Fruit fly (Drosophila melanogaster) whole organism, embryonic: ENCODE results near the gene bnl.

Experiments
- ATbp ChIP-seq: fragments of 200-800 bp; sonication (Bioruptor generic); optimal IDR thresholded peaks from 2 replicates; lab custom pipeline; 2017; ENCODE audit warnings: missing biosample characterization, mild to moderate bottlenecking, missing genetic modification characterization, missing genetic modification reagents
- Awh ChIP-seq: fragments of 200-800 bp; sonication (Bioruptor generic); IDR thresholded peaks from 2 replicates; pipeline ENCODE4, ENCODE4 v1.3.6; 2022; ENCODE audit warnings: missing biosample characterization, missing genetic modification characterization
- CG10366 ChIP-seq: fragments of 200-800 bp; sonication (Bioruptor generic); IDR thresholded peaks from 2 replicates; pipeline ENCODE4 v1.3.6; 2022; ENCODE audit warnings: missing biosample characterization, missing genetic modification characterization
- CG10654 ChIP-seq: fragments of 200-800 bp; sonication (Bioruptor generic); optimal IDR thresholded peaks from 2 replicates; lab custom pipeline; 2016; ENCODE audit warnings: missing biosample characterization, missing genetic modification characterization
- CG10979 ChIP-seq: fragments of 200-800 bp; sonication (Bioruptor generic); optimal IDR thresholded peaks from 2 replicates; lab custom pipeline; 2018; ENCODE audit warnings: missing biosample characterization, mild to moderate bottlenecking, missing genetic modification characterization, moderate library complexity
- CG11504 ChIP-seq: fragments of 200-800 bp; sonication (Bioruptor generic); optimal IDR thresholded peaks from 3 replicates; lab custom pipeline; 2019; ENCODE audit warnings: missing biosample characterization, mild to moderate bottlenecking, missing genetic modification characterization, moderate library complexity
- CG11695 ChIP-seq: fragments of 200-800 bp; sonication (Bioruptor generic); IDR thresholded peaks from 3 replicates; pipeline ENCODE4 v1.3.6; 2022; ENCODE audit warnings: missing biosample characterization, missing genetic modification characterization
- CG12219 ChIP-seq: fragments of 200-800 bp; sonication (Bioruptor generic); optimal IDR thresholded peaks from 3 replicates; lab custom pipeline; 2018; ENCODE audit warnings: missing biosample characterization, mild to moderate bottlenecking, missing genetic modification characterization
- CG1233 ChIP-seq: fragments of 200-800 bp; sonication (Bioruptor generic); optimal IDR thresholded peaks from 4 replicates; lab custom pipeline; 2018; ENCODE audit warnings: missing biosample characterization, mild to moderate bottlenecking, missing genetic modification characterization
- CG12769 ChIP-seq: fragments of 200-800 bp; sonication (Bioruptor generic); optimal IDR thresholded peaks from 2 replicates; lab custom pipeline; 2019; ENCODE audit warnings: missing biosample characterization, mild to moderate bottlenecking, missing genetic modification characterization, moderate library complexity
- CG13287 ChIP-seq: fragments of 200-800 bp; sonication (Bioruptor generic); IDR thresholded peaks from 2 replicates; pipeline ENCODE4 v1.3.6; 2022; ENCODE audit warnings: missing biosample characterization, missing genetic modification characterization; ENCODE audit not compliant: partially characterized antibody
- CG15073 ChIP-seq: fragments of 200-800 bp; sonication (Bioruptor generic); optimal IDR thresholded peaks from 2 replicates; lab custom pipeline; 2016; ENCODE audit warnings: missing biosample characterization, missing genetic modification characterization
- CG16863 ChIP-seq: fragments of 200-800 bp; sonication (Bioruptor generic); optimal IDR thresholded peaks from 3 replicates; lab custom pipeline; 2016; ENCODE audit warnings: missing biosample characterization, missing genetic modification characterization
- CG17328 ChIP-seq: fragments of 200-800 bp; sonication (Bioruptor generic); IDR thresholded peaks from 2 replicates; pipeline ENCODE4 v1.3.6; 2022; ENCODE audit warnings: missing biosample characterization, missing genetic modification characterization
- CG17359 ChIP-seq: fragments of 200-800 bp; sonication (Bioruptor generic); optimal IDR thresholded peaks from 3 replicates; lab custom pipeline; 2018; ENCODE audit warnings: missing biosample characterization, mild to moderate bottlenecking, missing genetic modification characterization, moderate library complexity
- CG2712 ChIP-seq: fragments of 200-800 bp; optimal IDR thresholded peaks from 3 replicates; lab custom pipeline; 2019; ENCODE audit warnings: missing biosample characterization, mild to moderate bottlenecking, missing genetic modification characterization, moderate library complexity
- CG30403 ChIP-seq: fragments of 200-800 bp; sonication (Bioruptor generic); optimal IDR thresholded peaks from 3 replicates; lab custom pipeline; 2016; ENCODE audit warnings: missing biosample characterization, missing genetic modification characterization
- CG31441 ChIP-seq: fragments of 200-800 bp; sonication (Bioruptor generic); IDR thresholded peaks from 2 replicates; pipeline ENCODE4 v1.3.6; 2022; ENCODE audit warnings: missing biosample characterization, missing genetic modification characterization
- CG3281 ChIP-seq: fragments of 200-800 bp; sonication (Bioruptor generic); optimal IDR thresholded peaks from 3 replicates; lab custom pipeline; 2017; ENCODE audit warnings: missing biosample characterization, mild to moderate bottlenecking, missing genetic modification characterization
- CG34422 ChIP-seq: fragments of 200-800 bp; sonication (Bioruptor generic); IDR thresholded peaks from 3 replicates; pipeline ENCODE4 v1.3.6; 2022; ENCODE audit warnings: missing biosample characterization, missing genetic modification characterization
- CG4360 ChIP-seq: fragments of 200-800 bp; sonication (Bioruptor generic); IDR thresholded peaks from 2 replicates; pipeline ENCODE4 v1.3.6; 2022; ENCODE audit warnings: missing biosample characterization, missing genetic modification characterization
- CG6683 ChIP-seq: fragments of 200-800 bp; sonication (Bioruptor generic); optimal IDR thresholded peaks from 2 replicates; lab custom pipeline; 2017; ENCODE audit warnings: missing biosample characterization, mild to moderate bottlenecking, missing genetic modification characterization, missing genetic modification reagents
- CG6689 ChIP-seq: fragments of 200-800 bp; sonication (Bioruptor generic); IDR thresholded peaks from 2 replicates; pipeline ENCODE4 v1.3.6; 2022; ENCODE audit warnings: missing biosample characterization, missing genetic modification characterization
- CG7786 ChIP-seq: fragments of 200-800 bp; sonication (Bioruptor generic); optimal IDR thresholded peaks from 2 replicates; lab custom pipeline; 2016; ENCODE audit warnings: missing biosample characterization, missing genetic modification characterization
- CG9609 ChIP-seq: fragments of 200-800 bp; sonication (Bioruptor generic); optimal IDR thresholded peaks from 3 replicates; lab custom pipeline; 2016; ENCODE audit warnings: missing biosample characterization, missing genetic modification characterization
- CG9817 ChIP-seq: fragments of 200-800 bp; sonication (Bioruptor generic); optimal IDR thresholded peaks from 2 replicates; lab custom pipeline; 2018; ENCODE audit warnings: missing biosample characterization, mild to moderate bottlenecking, missing genetic modification characterization, moderate library complexity
- Dip2 ChIP-seq: fragments of 200-800 bp; sonication (Bioruptor generic); IDR thresholded peaks from 2 replicates; pipeline ENCODE4 v1.3.6; 2022; ENCODE audit warnings: missing biosample characterization, missing genetic modification characterization
- Hr3 ChIP-seq: fragments of 200-800 bp; sonication (Bioruptor generic); optimal IDR thresholded peaks from 3 replicates; lab custom pipeline; 2016; ENCODE audit warnings: missing biosample characterization, missing genetic modification characterization
- Nf-YC ChIP-seq: fragments of 200-800 bp; optimal IDR thresholded peaks from 3 replicates; lab custom pipeline; 2019; ENCODE audit warnings: missing biosample characterization, mild to moderate bottlenecking, missing genetic modification characterization, moderate library complexity
- Opbp ChIP-seq: fragments of 200-800 bp; sonication (Bioruptor generic); IDR thresholded peaks from 3 replicates; pipeline ENCODE4 v1.3.6; 2022; ENCODE audit warnings: missing biosample characterization, missing genetic modification characterization; ENCODE audit not compliant: partially characterized antibody
- ab ChIP-seq: fragments of 200-800 bp; sonication (Bioruptor generic); optimal IDR thresholded peaks from 2 replicates; lab custom pipeline; 2016; ENCODE audit warnings: missing biosample characterization, missing genetic modification characterization
- br ChIP-seq: fragments of >200 bp; optimal IDR thresholded peaks from 2 replicates; lab custom pipeline; 2017
- bsh ChIP-seq, 2 experiments: fragments of 200-800 bp; sonication (Bioruptor generic); optimal IDR thresholded peaks; 2 replicates each; lab custom pipeline; 2017 to 2018; ENCODE audit warnings: mild to moderate bottlenecking in 2 of 2, missing biosample characterization in 2 of 2, missing genetic modification characterization in 2 of 2, moderate library complexity in 1 of 2
- chif ChIP-seq, 2 experiments: fragments of 200-800 bp; sonication (Bioruptor generic); optimal IDR thresholded peaks; 3 replicates each; lab custom pipeline; 2016; ENCODE audit warnings: missing biosample characterization in 2 of 2, missing genetic modification characterization in 2 of 2
- dmrt99B ChIP-seq: fragments of 200-800 bp; sonication (Bioruptor generic); optimal IDR thresholded peaks from 2 replicates; lab custom pipeline; 2018; ENCODE audit warnings: missing biosample characterization, mild to moderate bottlenecking, missing genetic modification characterization, moderate library complexity
- dpn ChIP-seq, 2 experiments: fragments of 200-800 bp; sonication (Bioruptor generic); optimal IDR thresholded peaks; 3 replicates each; lab custom pipeline; 2016; ENCODE audit warnings: missing biosample characterization in 2 of 2, missing genetic modification characterization in 2 of 2
- gcm ChIP-seq: fragments of 200-800 bp; sonication (Bioruptor generic); optimal IDR thresholded peaks from 2 replicates; lab custom pipeline; 2019; ENCODE audit warnings: missing biosample characterization, mild to moderate bottlenecking, missing genetic modification characterization, moderate library complexity
- lab ChIP-seq: fragments of 200-800 bp; sonication (Bioruptor generic); optimal IDR thresholded peaks from 3 replicates; lab custom pipeline; 2017; ENCODE audit warnings: missing biosample characterization, missing genetic modification characterization, mild to moderate bottlenecking, moderate library complexity, missing genetic modification reagents
- mirr ChIP-seq: fragments of 200-800 bp; sonication (Bioruptor generic); optimal IDR thresholded peaks from 3 replicates; lab custom pipeline; 2018; ENCODE audit warnings: missing biosample characterization, mild to moderate bottlenecking, missing genetic modification characterization
- nmo ChIP-seq: fragments of 200-800 bp; sonication (Bioruptor generic); optimal IDR thresholded peaks from 2 replicates; lab custom pipeline; 2018; ENCODE audit warnings: missing biosample characterization, mild to moderate bottlenecking, missing genetic modification characterization, moderate library complexity
- salm ChIP-seq: fragments of 200-800 bp; sonication (Bioruptor generic); optimal IDR thresholded peaks from 2 replicates; lab custom pipeline; 2018; ENCODE audit warnings: missing biosample characterization, mild to moderate bottlenecking, missing genetic modification characterization
- sd ChIP-seq: fragments of 200-800 bp; sonication (Bioruptor generic); optimal IDR thresholded peaks from 3 replicates; lab custom pipeline; 2018; ENCODE audit warnings: missing biosample characterization, mild to moderate bottlenecking, missing genetic modification characterization, moderate library complexity
- seq ChIP-seq: fragments of 200-800 bp; sonication (Bioruptor generic); IDR thresholded peaks from 2 replicates; pipeline ENCODE4 v1.3.6; 2022; ENCODE audit warnings: missing biosample characterization, missing genetic modification characterization
- sqz ChIP-seq: fragments of 200-800 bp; sonication (Bioruptor generic); optimal IDR thresholded peaks from 3 replicates; lab custom pipeline; 2018; ENCODE audit warnings: missing biosample characterization, mild to moderate bottlenecking, missing genetic modification characterization
- stwl ChIP-seq: fragments of 200-800 bp; sonication (Bioruptor generic); optimal IDR thresholded peaks from 3 replicates; lab custom pipeline; 2018; ENCODE audit warnings: missing biosample characterization, mild to moderate bottlenecking, missing genetic modification characterization, moderate library complexity
- tio ChIP-seq: fragments of 200-800 bp; sonication (Bioruptor generic); optimal IDR thresholded peaks from 2 replicates; lab custom pipeline; 2017; ENCODE audit warnings: missing biosample characterization, missing genetic modification characterization, inconsistent platforms
- ttk ChIP-seq: fragments of 200-800 bp; sonication (Bioruptor generic); IDR thresholded peaks from 2 replicates; pipeline ENCODE4 v2.1.2; 2022; ENCODE audit warnings: missing biosample characterization, missing genetic modification characterization
- unc-4 ChIP-seq: fragments of 200-800 bp; sonication (Bioruptor generic); IDR thresholded peaks from 2 replicates; pipeline ENCODE4 v1.3.6; 2022; ENCODE audit warnings: missing biosample characterization, missing genetic modification characterization; ENCODE audit not compliant: partially characterized antibody
- zf30C ChIP-seq: fragments of 200-800 bp; sonication (Bioruptor generic); optimal IDR thresholded peaks from 3 replicates; lab custom pipeline; 2018; ENCODE audit warnings: missing biosample characterization, mild to moderate bottlenecking, missing genetic modification characterization
- zfh2 ChIP-seq: fragments of 200-800 bp; sonication (Bioruptor generic); optimal IDR thresholded peaks from 2 replicates; lab custom pipeline; 2016; ENCODE audit warnings: missing biosample characterization, missing genetic modification characterization

bnl gene

DNA sequence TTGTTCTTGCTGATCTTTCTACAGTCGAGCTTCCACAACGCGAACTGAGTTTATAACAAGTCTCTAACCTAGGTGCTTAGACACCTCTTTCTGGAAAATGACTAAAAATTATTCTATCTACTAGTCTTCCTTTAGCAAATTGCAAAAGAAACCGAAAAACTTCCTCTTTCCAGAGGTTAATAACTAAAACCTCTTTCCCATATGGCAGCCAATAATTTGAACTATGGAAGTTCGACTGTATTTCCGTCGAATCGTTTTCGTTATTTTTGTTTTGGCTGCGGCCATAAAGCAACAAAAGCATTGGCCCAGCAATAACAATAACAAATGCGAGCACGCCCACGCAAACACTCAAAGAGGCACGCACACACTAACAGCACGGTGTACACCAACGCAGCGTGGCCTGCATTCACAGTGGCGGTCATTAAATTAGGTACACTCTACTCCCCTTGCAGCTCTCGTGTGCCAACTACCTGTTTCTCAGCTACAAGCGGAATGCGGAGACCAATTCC, 43.9 kb upstream of the bnl start (continued):
- TF ChIP-seq ab (GFP tag; lab: Kevin White, UChicago), result no peak
- TF ChIP-seq CG16863 (GFP tag; lab: Kevin White, UChicago), result peak; percentile 18
- TF ChIP-seq Hr3, result peak; percentile 23
- peak; percentile 39 for TF ChIP-seq sd (tag; lab: Kevin White, UChicago)
- no peak for TF ChIP-seq unc-4
- TF ChIP-seq stwl (tag; lab: Kevin White, UChicago), result no peak
- no peak for TF ChIP-seq CG17328
- peak; percentile 71 for TF ChIP-seq CG11504
- TF ChIP-seq CG10979 (tag; lab: Kevin White, UChicago), result peak; percentile 15
- TF ChIP-seq gcm, result peak; percentile 34
- peak; percentile 60 for TF ChIP-seq CG31441 (GFP tag; lab: Robert Waterston, UW)
- TF ChIP-seq tio, result no peak
- TF ChIP-seq ttk (GFP tag; lab: Robert Waterston, UW), result no peak; the same call in 1 of the 2 replicates
- TF ChIP-seq lab (GFP tag; lab: Kevin White, UChicago), result peak; percentile 78
- peak; percentile 59 for TF ChIP-seq sqz (GFP tag; lab: Kevin White, UChicago)
- TF ChIP-seq CG6683 (GFP tag; lab: Kevin White, UChicago), result peak; percentile 12
- TF ChIP-seq dmrt99B (tag; lab: Kevin White, UChicago), result peak; percentile 74
- peak; percentile 46 for TF ChIP-seq nmo (GFP tag; lab: Kevin White, UChicago)
- peak; percentile 68 for TF ChIP-seq Nf-YC (tag; lab: Kevin White, UChicago)
- no peak for TF ChIP-seq zf30C (GFP tag; lab: Kevin White, UChicago)
- peak; percentile 20 for TF ChIP-seq CG10654 (GFP tag; lab: Kevin White, UChicago)
- 0 out of 2 replicates have a peak, but pooled peaks have one; percentile 20 for TF ChIP-seq Awh (GFP tag; lab: Robert Waterston, UW)
- peak; percentile 13 to 24 for TF ChIP-seq chif (GFP tag; optimal IDR thresholded peaks at IDR 0.05; lab: Kevin White, UChicago)
- peak; percentile 47 for TF ChIP-seq CG9817 (tag; lab: Kevin White, UChicago)
- peak; percentile 28 for TF ChIP-seq CG12769 (tag; lab: Kevin White, UChicago)
- no peak for TF ChIP-seq zfh2 (GFP tag; lab: Kevin White, UChicago)
- peak; percentile 54 for TF ChIP-seq ATbp (GFP tag; lab: Kevin White, UChicago)
- TF ChIP-seq salm (tag; lab: Kevin White, UChicago), result peak; percentile 1
- TF ChIP-seq mirr (GFP tag; lab: Kevin White, UChicago), result peak; percentile 46
- peak; percentile 52; the same call in 1 of the 3 replicates for TF ChIP-seq CG11695 (GFP tag; lab: Robert Waterston, UW)
- TF ChIP-seq dpn (GFP tag; optimal IDR thresholded peaks at IDR 0.05; lab: Kevin White, UChicago), result peak; percentile 32 to 38
- peak; percentile 8; the same call in 1 of the 2 replicates for TF ChIP-seq CG10366
- TF ChIP-seq CG3281 (GFP tag; lab: Kevin White, UChicago), result peak; percentile 51
- TF ChIP-seq CG12219 (GFP tag; lab: Kevin White, UChicago), result peak; percentile 24
- TF ChIP-seq CG4360 (GFP tag; lab: Robert Waterston, UW), result peak; percentile 62
- TF ChIP-seq CG9609 (GFP tag; lab: Kevin White, UChicago), result peak; percentile 20
- no peak for TF ChIP-seq br (lab: Kevin White, UChicago)
- peak; percentile 55 for TF ChIP-seq CG30403 (GFP tag; lab: Kevin White, UChicago)
- no peak for TF ChIP-seq Opbp
- peak; percentile 49 for TF ChIP-seq CG6689 (GFP tag; lab: Robert Waterston, UW)
- TF ChIP-seq CG13287 (GFP tag; lab: Robert Waterston, UW), result no peak
- peak; percentile 48 for TF ChIP-seq CG1233 (GFP tag; lab: Kevin White, UChicago)
- peak in 1 of 2 experiments; percentile 59 for TF ChIP-seq bsh (GFP tag; optimal IDR thresholded peaks at IDR 0.05; lab: Kevin White, UChicago)
- peak; percentile 30; the same call in 1 of the 3 replicates for TF ChIP-seq CG34422 (GFP tag; lab: Robert Waterston, UW)
- peak; percentile 59 for TF ChIP-seq CG17359 (tag; lab: Kevin White, UChicago)
- peak; percentile 60 for TF ChIP-seq CG2712 (tag; lab: Kevin White, UChicago)
- peak; percentile 96 for TF ChIP-seq CG15073 (GFP tag; lab: Kevin White, UChicago)
- TF ChIP-seq CG7786, result peak; percentile 43
- peak; percentile 55; the same call in 1 of the 2 replicates for TF ChIP-seq seq (GFP tag; lab: Robert Waterston, UW)
- TF ChIP-seq Dip2 (GFP tag; lab: Robert Waterston, UW), result no peak
